Fruit fly (Drosophila melanogaster): ENCODE measurements around the gene CG6793.

DNA sequence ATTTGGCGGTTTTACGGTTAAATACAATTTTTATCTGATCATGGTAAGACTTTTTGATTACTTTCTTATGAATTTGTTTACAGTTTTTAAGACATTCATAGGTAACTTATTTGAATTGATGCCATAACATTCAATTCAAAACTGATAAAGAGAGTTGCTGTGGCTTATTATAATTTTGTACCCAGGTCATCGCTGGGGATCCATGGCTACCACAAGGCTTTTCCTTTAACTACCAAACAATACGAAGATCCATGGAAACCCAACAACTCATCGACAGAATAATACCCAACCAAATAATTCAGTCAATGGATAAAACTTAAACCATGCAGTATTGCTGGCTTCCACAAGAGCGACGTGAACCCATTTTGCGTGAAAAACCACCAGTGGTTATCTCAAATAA lies at the start of gene CG6793:
- TF ChIP-seq Sox102F (GFP tag; optimal IDR thresholded peaks at IDR 0.05) (no peak), CG2116 (GFP tag; optimal IDR thresholded peaks at IDR 0.05) (no peak), CG11085 (GFP tag; IDR thresholded peaks at IDR 0.05) (no peak), br (optimal IDR thresholded peaks at IDR 0.05) (no peak), Tbp (GFP tag; optimal IDR thresholded peaks at IDR 0.05) (no peak), CG13296 (GFP tag; optimal IDR thresholded peaks at IDR 0.05) (no peak), stwl (tag; optimal IDR thresholded peaks at IDR 0.05) (no peak), CG10321 (GFP tag; IDR thresholded peaks at IDR 0.05) (no peak), CG31365 (tag; optimal IDR thresholded peaks at IDR 0.05) (no peak), lola (GFP tag; optimal IDR thresholded peaks at IDR 0.05) (no peak), mirr (GFP tag; optimal IDR thresholded peaks at IDR 0.05) (no peak), Hmx (GFP tag; optimal IDR thresholded peaks at IDR 0.05) (no peak), HLH3B (GFP tag; IDR thresholded peaks at IDR 0.05) (no peak)
